Worm (Caenorhabditis elegans): Measurements from ENCODE around the gene K08F8.7.

The K08F8.7 gene

ce11 chrII:8785875-8786274 lies 30.7 kb upstream of the K08F8.7 start:
- TF ChIP-seq fkh-8 (tag; optimal IDR thresholded peaks at IDR 0.05) (peak; percentile 15), ama-1 (optimal IDR thresholded peaks at IDR 0.05) (no peak), dsc-1 (tag; optimal IDR thresholded peaks at IDR 0.05) (peak; percentile 17), nhr-20 (tag; optimal IDR thresholded peaks at IDR 0.05) (no peak), efl-1 (optimal IDR thresholded peaks at IDR 0.05) (no peak), efl-1 (GFP tag; optimal IDR thresholded peaks at IDR 0.05 in 1 of 2) (no peak), hlh-17 (GFP tag; optimal IDR thresholded peaks at IDR 0.05; ENCODE audit: borderline replicate concordance) (no peak), unc-62 (GFP tag; optimal IDR thresholded peaks at IDR 0.05) (no peak), tbx-2 (tag; optimal IDR thresholded peaks at IDR 0.05) (no peak), tlp-1 (tag; optimal IDR thresholded peaks at IDR 0.05) (no peak), pag-3 (tag; optimal IDR thresholded peaks at IDR 0.05; ENCODE audit: borderline replicate concordance, insufficient read depth) (no peak), ztf-11 (tag; optimal IDR thresholded peaks at IDR 0.05) (no peak), alr-1 (tag; optimal IDR thresholded peaks at IDR 0.05; ENCODE audit: borderline replicate concordance) (no peak), fos-1 (tag; optimal IDR thresholded peaks at IDR 0.05) (no peak), ceh-88 (GFP tag; IDR thresholded peaks at IDR 0.05) (no peak), elt-3 (tag; optimal IDR thresholded peaks at IDR 0.05) (no peak), vab-15 (tag; optimal IDR thresholded peaks at IDR 0.05) (no peak), lin-14 (GFP tag; optimal IDR thresholded peaks at IDR 0.05) (peak; percentile 65), pax-3 (tag; optimal IDR thresholded peaks at IDR 0.05) (no peak), ceh-90 (tag; optimal IDR thresholded peaks at IDR 0.05) (no peak), unc-98 (GFP tag; IDR thresholded peaks at IDR 0.05) (no peak), C34B4.2 (tag; optimal IDR thresholded peaks at IDR 0.05) (no peak), nhr-71 (tag; optimal IDR thresholded peaks at IDR 0.05) (peak; percentile 10), lsy-2 (tag; optimal IDR thresholded peaks at IDR 0.05) (peak in 1 of 2 experiments; percentile 13), mep-1 (tag; optimal IDR thresholded peaks at IDR 0.05) (no peak), aha-1 (tag; optimal IDR thresholded peaks at IDR 0.05) (no peak), swsn-7 (tag; optimal IDR thresholded peaks at IDR 0.05) (peak; percentile 19), ceh-8 (GFP tag; optimal IDR thresholded peaks at IDR 0.05) (no peak), pqm-1 (tag; optimal IDR thresholded peaks at IDR 0.05) (no peak), ets-5 (GFP tag; IDR thresholded peaks at IDR 0.05) (no peak), elt-2 (tag; optimal IDR thresholded peaks at IDR 0.05) (no peak), grh-1 (GFP tag; IDR thresholded peaks at IDR 0.05) (no peak), lin-15B (tag; optimal IDR thresholded peaks at IDR 0.05) (no peak), nhr-77 (tag; optimal IDR thresholded peaks at IDR 0.05) (no peak), snu-23 (GFP tag; optimal IDR thresholded peaks at IDR 0.05) (peak; percentile 3), irx-1 (tag; optimal IDR thresholded peaks at IDR 0.05) (no peak), unc-30 (tag; optimal IDR thresholded peaks at IDR 0.05) (no peak), mef-2 (tag; optimal IDR thresholded peaks at IDR 0.05) (no peak), sptf-1 (tag; optimal IDR thresholded peaks at IDR 0.05) (no peak), ceh-82 (tag; optimal IDR thresholded peaks at IDR 0.05) (peak in 2 of 3 experiments; percentile 4 to 54), mdl-1 (tag; optimal IDR thresholded peaks at IDR 0.05) (no peak), nhr-47 (tag; optimal IDR thresholded peaks at IDR 0.05) (no peak), nhr-11 (tag; optimal IDR thresholded peaks at IDR 0.05) (no peak), nhr-28 (tag; optimal IDR thresholded peaks at IDR 0.05) (no peak), blmp-1 (tag; optimal IDR thresholded peaks at IDR 0.05) (no peak), xbp-1 (tag; optimal IDR thresholded peaks at IDR 0.05) (no peak)
